Worm (Caenorhabditis elegans): Measurements from ENCODE around the gene F02E11.4.
A peak's percentile ranks its signal among the peaks of the same experiment; 100 is the strongest.

Gene F02E11.4

DNA sequence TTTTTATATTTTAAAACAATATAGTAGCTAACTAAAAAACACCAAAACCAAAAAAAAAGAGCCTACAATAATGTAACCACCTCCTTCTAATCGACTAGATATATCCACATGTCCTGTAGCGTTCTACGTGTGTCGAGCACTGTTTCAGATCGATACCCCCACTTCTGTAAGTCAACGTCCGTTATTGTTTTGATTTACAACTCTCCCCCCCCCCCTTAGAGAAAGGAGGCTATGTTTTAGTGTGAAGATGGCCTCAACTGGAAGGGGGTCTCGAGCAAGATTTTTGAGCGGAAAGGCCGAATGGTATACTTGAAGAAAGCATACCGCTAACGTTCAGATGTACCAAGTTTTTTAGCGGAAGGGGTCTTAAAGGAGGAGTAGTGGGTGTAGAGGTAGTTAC lies at the start of gene F02E11.4:
TSS of gene F02E11.4 (minus strand) at position 101 of the 400 bp plus-strand sequence.
- TF ChIP-seq ceh-9 (tag; optimal IDR thresholded peaks at IDR 0.05) (no peak), elt-1 (tag; optimal IDR thresholded peaks at IDR 0.05) (no peak), ceh-28 (tag; optimal IDR thresholded peaks at IDR 0.05) (no peak), mdl-1 (tag; optimal IDR thresholded peaks at IDR 0.05) (no peak), pqm-1 (tag; optimal IDR thresholded peaks at IDR 0.05) (no peak), nhr-23 (tag; optimal IDR thresholded peaks at IDR 0.05) (no peak), hmg-11 (tag; optimal IDR thresholded peaks at IDR 0.05) (no peak), nfya-1 (tag; optimal IDR thresholded peaks at IDR 0.05; ENCODE audit: insufficient read depth) (no peak), daf-12 (tag; optimal IDR thresholded peaks at IDR 0.05) (no peak), fkh-2 (tag; optimal IDR thresholded peaks at IDR 0.05) (no peak), nhr-25 (tag; optimal IDR thresholded peaks at IDR 0.05) (no peak)

DNA sequence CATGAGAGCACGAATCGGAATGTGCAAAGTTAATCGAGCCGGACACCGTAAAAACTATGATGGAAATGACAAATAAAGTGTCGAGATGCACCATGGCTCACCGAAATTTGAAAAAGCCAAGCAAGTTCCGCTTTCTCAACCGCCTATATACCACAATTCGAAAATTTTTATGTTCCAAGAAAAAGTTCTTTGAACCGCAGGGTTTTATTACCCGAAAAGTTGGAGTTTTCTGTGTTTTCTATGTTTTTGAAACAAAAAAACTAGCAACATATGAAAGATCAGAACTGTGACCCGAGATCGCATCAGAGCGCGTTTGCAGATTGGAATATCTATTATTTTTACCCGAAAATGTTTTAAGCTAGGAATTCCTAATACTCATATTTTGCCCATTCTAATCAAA lies 49.5 kb upstream of the F02E11.4 start, which contains the start of gene Y46D2A.3:
TSS of gene Y46D2A.3 (minus strand) at position 101 of the 400 bp plus-strand sequence.
- TF ChIP-seq elt-2 (tag; optimal IDR thresholded peaks at IDR 0.05) (no peak), nhr-77 (tag; optimal IDR thresholded peaks at IDR 0.05) (no peak), ama-1 (optimal IDR thresholded peaks at IDR 0.05) (no peak), aly-2 (tag; optimal IDR thresholded peaks at IDR 0.05) (no peak), nhr-76 (tag; optimal IDR thresholded peaks at IDR 0.05) (no peak), fkh-10 (GFP tag; optimal IDR thresholded peaks at IDR 0.05) (no peak), ztf-11 (tag; optimal IDR thresholded peaks at IDR 0.05) (no peak), fos-1 (tag; optimal IDR thresholded peaks at IDR 0.05) (no peak), nhr-43 (tag; optimal IDR thresholded peaks at IDR 0.05; ENCODE audit: poor library complexity, severe bottlenecking) (no peak), nhr-28 (tag; optimal IDR thresholded peaks at IDR 0.05) (no peak), lsy-12 (tag; optimal IDR thresholded peaks at IDR 0.05) (no peak), sea-2 (GFP tag; optimal IDR thresholded peaks at IDR 0.05) (no peak), mdl-1 (tag; optimal IDR thresholded peaks at IDR 0.05) (no peak), elt-1 (tag; optimal IDR thresholded peaks at IDR 0.05) (no peak), egl-5 (tag; optimal IDR thresholded peaks at IDR 0.05) (no peak), nhr-237 (tag; optimal IDR thresholded peaks at IDR 0.05) (no peak), ceh-82 (tag; optimal IDR thresholded peaks at IDR 0.05) (no peak), nhr-23 (tag; optimal IDR thresholded peaks at IDR 0.05) (no peak), nhr-67 (tag; optimal IDR thresholded peaks at IDR 0.05) (no peak), elt-3 (tag; optimal IDR thresholded peaks at IDR 0.05) (no peak)

DNA sequence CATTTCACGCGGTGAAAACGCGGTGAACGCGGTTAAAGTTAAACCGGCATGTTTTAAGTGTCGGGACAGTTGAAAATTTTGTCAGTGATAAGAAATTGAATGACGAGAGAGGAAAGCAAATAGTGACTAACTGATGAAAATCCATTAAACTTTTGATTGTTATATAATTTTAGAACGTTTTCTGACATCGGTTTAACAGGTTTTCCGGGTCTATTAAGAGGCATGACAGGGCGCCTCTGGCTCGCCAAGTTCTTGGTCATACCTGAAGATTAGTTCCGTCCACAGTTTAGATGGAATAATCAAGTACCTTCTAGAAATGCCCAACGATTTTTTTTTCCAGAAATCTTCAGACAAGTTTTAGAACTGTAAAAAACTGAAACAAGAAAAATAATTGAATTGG lies 45.6 kb upstream of the F02E11.4 start, which contains the start of gene Y46D2A.2:
TSS of gene Y46D2A.2 (minus strand) at position 101 of the 400 bp plus-strand sequence.
- TF ChIP-seq nhr-67 (tag; optimal IDR thresholded peaks at IDR 0.05) = no peak
- peak; percentile 28 for TF ChIP-seq elt-2 (tag; optimal IDR thresholded peaks at IDR 0.05)

DNA sequence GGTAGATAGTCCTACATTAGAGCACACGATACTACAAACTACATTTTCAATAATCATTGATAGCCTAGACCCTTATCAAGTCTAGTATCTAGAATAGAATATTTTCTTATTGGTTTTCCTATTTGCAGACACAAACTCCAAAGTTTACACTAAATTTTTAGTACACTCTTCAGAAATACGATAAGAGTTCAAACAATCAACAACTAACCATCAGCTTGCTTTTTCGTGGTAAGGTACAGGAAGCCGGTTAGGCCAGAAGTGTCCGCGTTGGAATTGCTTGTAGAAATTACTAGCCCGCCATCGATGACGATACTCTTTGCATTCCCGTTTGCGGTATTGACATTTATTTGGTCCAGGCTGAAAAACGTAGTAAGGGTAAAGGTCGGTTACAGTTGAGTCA lies 44.7 kb upstream of the F02E11.4 start, which contains the start of gene Y46D2A.1:
TSS of gene Y46D2A.1 (plus strand) at position 301 of the 400 bp plus-strand sequence.
- TF ChIP-seq nhr-23 (tag; optimal IDR thresholded peaks at IDR 0.05) = no peak
- peak; percentile 63 for TF ChIP-seq elt-2 (tag; optimal IDR thresholded peaks at IDR 0.05)
- no peak for TF ChIP-seq ceh-9 (tag; optimal IDR thresholded peaks at IDR 0.05)

DNA sequence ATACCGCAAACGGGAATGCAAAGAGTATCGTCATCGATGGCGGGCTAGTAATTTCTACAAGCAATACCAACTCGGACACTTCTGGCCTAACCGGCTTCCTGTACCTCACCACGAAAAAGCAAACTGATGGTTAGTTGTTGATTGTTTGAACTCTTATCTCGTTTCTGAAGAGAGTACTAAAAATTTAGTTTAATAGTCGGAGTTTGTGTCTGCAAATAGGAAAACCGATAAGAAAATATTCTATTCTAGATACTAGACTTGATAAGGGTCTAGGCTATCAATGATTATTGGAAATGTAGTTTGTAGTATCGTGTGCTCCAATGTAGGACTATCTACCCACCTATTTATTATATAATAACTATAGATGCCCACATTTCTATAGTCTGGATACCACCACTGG lies 41.3 kb upstream of the F02E11.4 start:
- no peak for TF ChIP-seq egl-5 (tag; optimal IDR thresholded peaks at IDR 0.05)
- TF ChIP-seq lin-39 (tag; optimal IDR thresholded peaks at IDR 0.05) = no peak
- no peak for TF ChIP-seq lsy-12 (tag; optimal IDR thresholded peaks at IDR 0.05)
- TF ChIP-seq unc-39 (tag; optimal IDR thresholded peaks at IDR 0.05) = no peak
- no peak for TF ChIP-seq skn-1 (tag; optimal IDR thresholded peaks at IDR 0.05)
- no peak for TF ChIP-seq R02D3.7 (tag; optimal IDR thresholded peaks at IDR 0.05)
- TF ChIP-seq elt-2 (tag; optimal IDR thresholded peaks at IDR 0.05) = peak; percentile 91

DNA sequence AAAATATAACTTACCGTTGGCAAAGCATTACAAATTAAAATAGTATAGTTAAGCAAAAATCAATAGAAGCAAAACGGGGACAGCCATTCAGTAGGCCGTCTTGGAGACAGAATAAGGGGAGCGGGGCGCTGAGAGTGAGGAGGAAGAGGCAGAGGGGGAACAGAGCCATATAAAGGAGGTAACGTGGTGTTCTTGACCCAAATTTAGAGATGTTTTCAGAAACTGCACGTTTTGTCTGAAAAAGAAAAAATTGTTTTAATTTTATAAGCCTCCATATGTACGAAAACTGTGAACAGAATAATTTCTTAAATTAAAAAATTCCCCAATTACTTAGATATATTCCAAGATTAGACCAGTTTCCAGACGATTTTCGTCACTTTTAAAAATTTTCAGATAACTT lies 35.9 kb upstream of the F02E11.4 start, which contains the start of gene F39E9.6:
TSS of gene F39E9.6 (minus strand) at position 101 of the 400 bp plus-strand sequence.
- TF ChIP-seq nhr-77 (tag; optimal IDR thresholded peaks at IDR 0.05) = no peak
- no peak for TF ChIP-seq nhr-76 (tag; optimal IDR thresholded peaks at IDR 0.05)
- TF ChIP-seq aly-2 (tag; optimal IDR thresholded peaks at IDR 0.05) = no peak
- no peak for TF ChIP-seq R02D3.7 (tag; optimal IDR thresholded peaks at IDR 0.05)
- TF ChIP-seq nhr-12 (tag; optimal IDR thresholded peaks at IDR 0.05) = no peak

Data from whole organism, L3 larva.